Fruit fly (Drosophila melanogaster): ENCODE measurements around the gene CG3823.

CG3823 gene

DNA sequence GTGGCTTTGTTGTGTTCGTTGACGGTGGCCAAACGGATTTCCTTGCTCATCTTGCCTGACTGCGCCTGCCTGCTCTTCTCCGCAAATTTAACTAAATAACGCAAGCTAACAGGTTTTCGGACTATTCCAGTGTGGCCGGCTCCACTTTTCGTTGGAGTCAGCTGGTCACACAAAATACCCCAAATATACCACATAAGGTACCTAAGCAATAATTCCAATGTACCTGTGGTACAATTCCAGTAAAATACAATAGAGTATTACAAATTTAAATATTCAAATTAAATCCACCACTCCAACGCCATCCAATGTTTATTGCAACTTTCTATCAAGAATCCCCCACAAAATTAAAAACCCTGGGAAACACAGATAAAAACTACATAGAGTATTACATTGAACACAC, 27.2 kb upstream of the CG3823 start, which contains the start of gene CG3566:
Gene CG3566 (minus strand): TSS at position 135 of the 400 bp plus-strand sequence.
- TF ChIP-seq HmgZ (tag; optimal IDR thresholded peaks at IDR 0.05) (no peak), CG4707 (GFP tag; optimal IDR thresholded peaks at IDR 0.05) (no peak), ci (GFP tag; IDR thresholded peaks at IDR 0.05) (0 out of 3 replicates have a peak, but pooled peaks have one; percentile 40), CG13624 (GFP tag; optimal IDR thresholded peaks at IDR 0.05) (no peak), MESR4 (GFP tag; optimal IDR thresholded peaks at IDR 0.05) (peak; percentile 55), sim (GFP tag; IDR thresholded peaks at IDR 0.05) (no peak), lilli (GFP tag; optimal IDR thresholded peaks at IDR 0.05) (peak; percentile 43), CG2120 (GFP tag; optimal IDR thresholded peaks at IDR 0.05) (peak; percentile 0), tx (GFP tag; optimal IDR thresholded peaks at IDR 0.05) (no peak), Dll (GFP tag; IDR thresholded peaks at IDR 0.05; ENCODE audit: partially characterized antibody) (no peak), CG7786 (GFP tag; optimal IDR thresholded peaks at IDR 0.05) (no peak), CG18011 (GFP tag; optimal IDR thresholded peaks at IDR 0.05) (no peak), CG13287 (GFP tag; IDR thresholded peaks at IDR 0.05; ENCODE audit: partially characterized antibody) (peak; percentile 31), CG9797 (GFP tag; optimal IDR thresholded peaks at IDR 0.05) (peak; percentile 63), CG43689 (GFP tag; IDR thresholded peaks at IDR 0.05) (no peak), CG2712 (tag; optimal IDR thresholded peaks at IDR 0.05) (peak; percentile 10), CG16813 (GFP tag; IDR thresholded peaks at IDR 0.05; ENCODE audit: partially characterized antibody) (no peak), CG6654 (GFP tag; optimal IDR thresholded peaks at IDR 0.05) (no peak), pzg (GFP tag; optimal IDR thresholded peaks at IDR 0.05) (peak; percentile 59), sens (GFP tag) (peak; percentile 79), row (GFP tag; IDR thresholded peaks at IDR 0.05) (peak; percentile 90), trem (tag; optimal IDR thresholded peaks at IDR 0.05) (peak; percentile 2), CG30020 (tag; optimal IDR thresholded peaks at IDR 0.05) (no peak), mam (GFP tag; optimal IDR thresholded peaks at IDR 0.05) (no peak), CG4617 (GFP tag; optimal IDR thresholded peaks at IDR 0.05; ENCODE audit: borderline replicate concordance) (peak; percentile 5), YL-1 (GFP tag; optimal IDR thresholded peaks at IDR 0.05) (peak; percentile 59), pita (GFP tag; optimal IDR thresholded peaks at IDR 0.05) (no peak), E2f2 (GFP tag; IDR thresholded peaks at IDR 0.05) (0 out of 2 replicates have a peak, but pooled peaks have one; percentile 13), knrl (GFP tag; IDR thresholded peaks at IDR 0.05; ENCODE audit: partially characterized antibody) (0 out of 3 replicates have a peak, but pooled peaks have one; percentile 12), bsh (GFP tag; optimal IDR thresholded peaks at IDR 0.05) (no peak), CG12659 (GFP tag; optimal IDR thresholded peaks at IDR 0.05) (peak; percentile 25), CG1024 (GFP tag; IDR thresholded peaks at IDR 0.05) (no peak), bbx (GFP tag; IDR thresholded peaks at IDR 0.05; ENCODE audit: partially characterized antibody) (0 out of 2 replicates have a peak, but pooled peaks have one; percentile 16), CG6791 (GFP tag; IDR thresholded peaks at IDR 0.05; ENCODE audit: partially characterized antibody) (0 out of 3 replicates have a peak, but pooled peaks have one; percentile 48), ems (GFP tag; optimal IDR thresholded peaks at IDR 0.05) (peak; percentile 11), jumu (GFP tag; optimal IDR thresholded peaks at IDR 0.05) (no peak), CG15514 (GFP tag; optimal IDR thresholded peaks at IDR 0.05) (peak; percentile 17), CG42726 (GFP tag; IDR thresholded peaks at IDR 0.05; ENCODE audit: partially characterized antibody) (0 out of 2 replicates have a peak, but pooled peaks have one; percentile 10), Opbp (GFP tag; IDR thresholded peaks at IDR 0.05; ENCODE audit: partially characterized antibody) (0 out of 3 replicates have a peak, but pooled peaks have one; percentile 20), kah (GFP tag; optimal IDR thresholded peaks at IDR 0.05) (peak; percentile 52), NC2α (GFP tag; optimal IDR thresholded peaks at IDR 0.05) (no peak), lbe (GFP tag; optimal IDR thresholded peaks at IDR 0.05) (peak; percentile 11), CG9727 (GFP tag; optimal IDR thresholded peaks at IDR 0.05) (no peak), CG7987 (GFP tag; optimal IDR thresholded peaks at IDR 0.05) (peak; percentile 11), gfzf (GFP tag; optimal IDR thresholded peaks at IDR 0.05) (peak; percentile 71), vvl (GFP tag; IDR thresholded peaks at IDR 0.05) (peak; percentile 33; the same call in 1 of the 2 replicates), stwl (tag; optimal IDR thresholded peaks at IDR 0.05) (peak; percentile 38), phol (tag; optimal IDR thresholded peaks at IDR 0.05) (no peak), PHDP (tag; optimal IDR thresholded peaks at IDR 0.05) (no peak)

Measured in whole organism, embryonic.